Fruit fly (Drosophila melanogaster) whole organism, pupa: ENCODE measurements around the gene CG31100.

ENCODE experiments used
- CG10348 ChIP-seq: fragments of 200-800 bp; sonication (Bioruptor generic); IDR thresholded peaks from 2 replicates; pipeline ENCODE4 v1.3.6; 2022; ENCODE audit warnings: missing biosample characterization, missing genetic modification characterization
- CG12605 ChIP-seq: fragments of 200-800 bp; sonication (Bioruptor generic); IDR thresholded peaks from 2 replicates; pipeline ENCODE4 v1.3.6; 2022; ENCODE audit warnings: missing biosample characterization, missing genetic modification characterization
- CG13204 ChIP-seq: fragments of 200-800 bp; sonication (Bioruptor generic); optimal IDR thresholded peaks from 2 replicates; lab custom pipeline; 2018; ENCODE audit warnings: missing biosample characterization, mild to moderate bottlenecking, missing genetic modification characterization, moderate library complexity
- CG14655 ChIP-seq: fragments of 200-800 bp; sonication (Bioruptor generic); optimal IDR thresholded peaks from 3 replicates; lab custom pipeline; 2017; ENCODE audit warnings: mild to moderate bottlenecking, missing biosample characterization, missing genetic modification reagents, missing genetic modification characterization
- CG15710 ChIP-seq: fragments of 200-800 bp; sonication (Bioruptor generic); optimal IDR thresholded peaks from 2 replicates; lab custom pipeline; 2018; ENCODE audit warnings: missing biosample characterization, mild to moderate bottlenecking, missing genetic modification characterization, moderate library complexity
- CG17806 ChIP-seq: fragments of 200-800 bp; sonication (Bioruptor generic); optimal IDR thresholded peaks from 2 replicates; lab custom pipeline; 2018; ENCODE audit warnings: missing biosample characterization, mild to moderate bottlenecking, missing genetic modification characterization, moderate library complexity
- CG32121 ChIP-seq: fragments of 200-800 bp; sonication (Bioruptor generic); IDR thresholded peaks from 2 replicates; pipeline ENCODE4 v1.3.6; 2022; ENCODE audit warnings: missing biosample characterization, missing genetic modification characterization
- CG34367 ChIP-seq: fragments of 200-800 bp; sonication (Bioruptor generic); optimal IDR thresholded peaks from 2 replicates; lab custom pipeline; 2018; ENCODE audit warnings: missing biosample characterization, mild to moderate bottlenecking, missing genetic modification characterization
- CG4496 ChIP-seq: fragments of 200-800 bp; sonication (Bioruptor generic); IDR thresholded peaks from 3 replicates; pipeline ENCODE4 v1.3.6; 2022; ENCODE audit warnings: missing biosample characterization, missing genetic modification characterization
- CG8159 ChIP-seq: fragments of 200-800 bp; sonication (Bioruptor generic); optimal IDR thresholded peaks from 3 replicates; lab custom pipeline; 2018; ENCODE audit warnings: missing biosample characterization, mild to moderate bottlenecking, missing genetic modification characterization, moderate library complexity
- CG8301 ChIP-seq: fragments of 200-800 bp; sonication (Bioruptor generic); optimal IDR thresholded peaks from 2 replicates; lab custom pipeline; 2018; ENCODE audit warnings: missing biosample characterization, mild to moderate bottlenecking, missing genetic modification characterization
- CG9948 ChIP-seq: fragments of 200-800 bp; sonication (Bioruptor generic); optimal IDR thresholded peaks from 2 replicates; lab custom pipeline; 2018; ENCODE audit warnings: missing biosample characterization, mild to moderate bottlenecking, missing genetic modification characterization, moderate library complexity
- D1 ChIP-seq: fragments of 200-800 bp; sonication (Bioruptor generic); optimal IDR thresholded peaks from 2 replicates; lab custom pipeline; 2018; ENCODE audit warnings: missing biosample characterization, mild to moderate bottlenecking, missing genetic modification characterization, moderate library complexity
- EcR ChIP-seq: fragments of 200-800 bp; sonication (Bioruptor generic); optimal IDR thresholded peaks from 3 replicates; lab custom pipeline; 2019; ENCODE audit warnings: missing biosample characterization, missing genetic modification characterization, mild to moderate bottlenecking, moderate library complexity, missing genetic modification reagents
- Ets98B ChIP-seq: fragments of 200-800 bp; sonication (Bioruptor generic); IDR thresholded peaks from 2 replicates; pipeline ENCODE4 v1.3.6; 2022; ENCODE audit warnings: missing biosample characterization, missing genetic modification characterization
- Pif1A ChIP-seq: fragments of 200-800 bp; sonication (Bioruptor generic); optimal IDR thresholded peaks from 3 replicates; lab custom pipeline; 2016; ENCODE audit warnings: missing biosample characterization, missing genetic modification characterization
- Pif1B ChIP-seq: fragments of 200-800 bp; sonication (Bioruptor generic); optimal IDR thresholded peaks from 3 replicates; lab custom pipeline; 2016; ENCODE audit warnings: missing biosample characterization, missing genetic modification characterization
- Snoo ChIP-seq: fragments of 200-800 bp; sonication (Bioruptor generic); optimal IDR thresholded peaks from 3 replicates; lab custom pipeline; 2017; ENCODE audit warnings: missing biosample characterization, mild to moderate bottlenecking, missing genetic modification characterization, inconsistent platforms
- fd96Ca ChIP-seq: fragments of 200-800 bp; sonication (Bioruptor generic); IDR thresholded peaks from 3 replicates; pipeline ENCODE4 v1.3.6; 2022; ENCODE audit warnings: missing biosample characterization, missing genetic modification characterization
- gl ChIP-seq: fragments of 200-800 bp; sonication (Bioruptor generic); optimal IDR thresholded peaks from 2 replicates; lab custom pipeline; 2018; ENCODE audit warnings: missing biosample characterization, mild to moderate bottlenecking, missing genetic modification characterization
- rn ChIP-seq: fragments of 200-800 bp; sonication (Bioruptor generic); IDR thresholded peaks from 2 replicates; pipeline ENCODE4 v1.3.6; 2022; ENCODE audit warnings: missing biosample characterization, missing genetic modification characterization

Gene CG31100

dm6 chr3R:8966598-8966997, 36.9 kb downstream of the CG31100 start:
- no peak for TF ChIP-seq CG34367 (tag; lab: Kevin White, UChicago)
- peak; percentile 43 for TF ChIP-seq CG8301 (tag; lab: Kevin White, UChicago)
- no peak for TF ChIP-seq EcR (GFP tag; lab: Kevin White, UChicago)
- TF ChIP-seq gl = no peak
- no peak for TF ChIP-seq CG8159 (tag; lab: Kevin White, UChicago)
- TF ChIP-seq D1 (tag; lab: Kevin White, UChicago) = no peak
- TF ChIP-seq CG17806 (tag; lab: Kevin White, UChicago) = no peak
- TF ChIP-seq CG4496 (GFP tag; lab: Robert Waterston, UW) = peak; percentile 22; the same call in 2 of the 3 replicates
- no peak for TF ChIP-seq CG10348 (GFP tag; lab: Robert Waterston, UW)
- peak; percentile 46; the same call in 1 of the 2 replicates for TF ChIP-seq CG32121 (GFP tag; lab: Robert Waterston, UW)
- TF ChIP-seq Pif1A (GFP tag; lab: Kevin White, UChicago) = no peak
- no peak for TF ChIP-seq CG15710
- no peak for TF ChIP-seq Ets98B
- TF ChIP-seq rn = no peak
- no peak for TF ChIP-seq CG13204 (GFP tag; lab: Kevin White, UChicago)

dm6 chr3R:8965546-8965945, 37.9 kb downstream of the CG31100 start:
- TF ChIP-seq Pif1A (GFP tag; lab: Kevin White, UChicago) = no peak
- no peak for TF ChIP-seq CG13204 (GFP tag; lab: Kevin White, UChicago)
- no peak for TF ChIP-seq CG32121 (GFP tag; lab: Robert Waterston, UW)
- TF ChIP-seq EcR (GFP tag; lab: Kevin White, UChicago) = no peak
- no peak for TF ChIP-seq Snoo (tag; lab: Kevin White, UChicago)
- no peak for TF ChIP-seq rn
- no peak for TF ChIP-seq CG12605 (GFP tag; lab: Robert Waterston, UW)
- TF ChIP-seq CG8301 (tag; lab: Kevin White, UChicago) = no peak
- TF ChIP-seq gl = no peak
- TF ChIP-seq CG8159 (tag; lab: Kevin White, UChicago) = no peak
- no peak for TF ChIP-seq CG17806 (tag; lab: Kevin White, UChicago)
- no peak for TF ChIP-seq CG9948 (tag; lab: Kevin White, UChicago)
- TF ChIP-seq CG34367 (tag; lab: Kevin White, UChicago) = no peak

- TF ChIP-seq Pif1B (GFP tag; lab: Kevin White, UChicago) (peak; percentile 10), fd96Ca (GFP tag; lab: Robert Waterston, UW) (peak; percentile 36; the same call in 1 of the 3 replicates), CG13204 (GFP tag; lab: Kevin White, UChicago) (no peak), Pif1A (GFP tag; lab: Kevin White, UChicago) (no peak), CG34367 (tag; lab: Kevin White, UChicago) (no peak), CG15710 (no peak), rn (no peak), EcR (GFP tag; lab: Kevin White, UChicago) (no peak), CG8159 (tag; lab: Kevin White, UChicago) (no peak), CG8301 (tag; lab: Kevin White, UChicago) (no peak), CG17806 (tag; lab: Kevin White, UChicago) (no peak), CG32121 (GFP tag; lab: Robert Waterston, UW) (peak; percentile 25; the same call in 1 of the 2 replicates), gl (no peak), Ets98B (peak; percentile 61), CG10348 (GFP tag; lab: Robert Waterston, UW) (no peak)
Measured at dm6 chr3R:8963756-8964342, 39.6 kb downstream of the CG31100 start.

dm6 chr3R:8962860-8963755, 40.3 kb downstream of the CG31100 start, which contains the start of gene ich:
Gene ich, minus strand, starts transcription at chr3R:8963037.
- TF ChIP-seq EcR (GFP tag; lab: Kevin White, UChicago) (peak; percentile 4), CG13204 (GFP tag; lab: Kevin White, UChicago) (no peak), fd96Ca (GFP tag; lab: Robert Waterston, UW) (0 out of 3 replicates have a peak, but pooled peaks have one; percentile 31)

dm6 chr3R:8960329-8960728, 43.1 kb downstream of the CG31100 start:
- TF ChIP-seq CG17806 (tag; lab: Kevin White, UChicago) (no peak), CG4496 (GFP tag; lab: Robert Waterston, UW) (no peak), CG12605 (GFP tag; lab: Robert Waterston, UW) (no peak), CG8301 (tag; lab: Kevin White, UChicago) (peak; percentile 53), CG15710 (no peak), CG32121 (GFP tag; lab: Robert Waterston, UW) (peak; percentile 53; the same call in 1 of the 2 replicates), CG14655 (peak; percentile 43)

dm6 chr3R:8959153-8959552, 44.3 kb downstream of the CG31100 start:
- no peak for TF ChIP-seq rn
- TF ChIP-seq, all 21 proteins: peak for 0
